Worm (Caenorhabditis elegans) whole organism, young adult: Measurements from ENCODE around the gene fbxa-81.

Source experiments
- B0261.1 ChIP-seq: sonication (generic microtip); optimal IDR thresholded peaks from 2 replicates; lab custom pipeline; 2016; ENCODE audit warnings: mild to moderate bottlenecking, missing genetic modification characterization, moderate library complexity, missing compliant biosample characterization
- F10E7.11 ChIP-seq: sonication (generic microtip); optimal IDR thresholded peaks from 2 replicates; lab custom pipeline; 2017; ENCODE audit warnings: mild to moderate bottlenecking, missing genetic modification characterization, moderate library complexity, missing compliant biosample characterization
- F33H1.4 ChIP-seq: fragments of 200-800 bp; sonication (Bioruptor generic); IDR thresholded peaks from 2 replicates; pipeline ENCODE4 v1.3.6; 2022; ENCODE audit warnings: missing genetic modification reagents, missing genetic modification characterization, missing compliant biosample characterization
- K12H6.12 ChIP-seq: fragments of 200-800 bp; sonication (Bioruptor generic); optimal IDR thresholded peaks from 2 replicates; lab custom pipeline; 2018; ENCODE audit warnings: mild to moderate bottlenecking, missing genetic modification characterization, missing compliant biosample characterization
- Y56A3A.18 ChIP-seq: fragments of 200-800 bp; sonication (Bioruptor generic); IDR thresholded peaks from 2 replicates; pipeline ENCODE4 v1.3.6; 2022; ENCODE audit warnings: missing genetic modification reagents, missing genetic modification characterization, missing compliant biosample characterization
- Y67H2A.10 ChIP-seq: fragments of 200-800 bp; sonication (Bioruptor generic); conservative IDR thresholded peaks from 2 replicates; pipeline ENCODE4 v1.3.6; 2022; ENCODE audit warnings: missing genetic modification reagents, missing genetic modification characterization, missing compliant biosample characterization
- Y95B8A.8 ChIP-seq: fragments of 200-800 bp; sonication (Bioruptor generic); IDR thresholded peaks from 2 replicates; pipeline ENCODE4 v1.3.6; 2022; ENCODE audit warnings: missing genetic modification reagents, missing genetic modification characterization, missing compliant biosample characterization
- akir-1 ChIP-seq: fragments of 200-800 bp; sonication (Bioruptor generic); optimal IDR thresholded peaks from 2 replicates; lab custom pipeline; 2018; ENCODE audit warnings: mild to moderate bottlenecking, missing genetic modification characterization, moderate library complexity, missing compliant biosample characterization
- attf-6 ChIP-seq: fragments of 200-800 bp; sonication (Bioruptor generic); IDR thresholded peaks from 2 replicates; pipeline ENCODE4 v1.3.6; 2022; ENCODE audit warnings: missing genetic modification reagents, missing genetic modification characterization, missing compliant biosample characterization
- ceh-79 ChIP-seq: sonication (generic microtip); optimal IDR thresholded peaks from 2 replicates; lab custom pipeline; 2017; ENCODE audit warnings: mild to moderate bottlenecking, missing genetic modification characterization, missing compliant biosample characterization
- chd-7 ChIP-seq: sonication (generic microtip); optimal IDR thresholded peaks from 2 replicates; lab custom pipeline; 2016; ENCODE audit warnings: mild to moderate bottlenecking, missing genetic modification characterization, moderate library complexity, missing compliant biosample characterization
- die-1 ChIP-seq: sonication (generic microtip); optimal IDR thresholded peaks from 2 replicates; lab custom pipeline; 2016; ENCODE audit warnings: missing genotype, mild to moderate bottlenecking, missing genetic modification characterization, missing compliant biosample characterization
- dox-1 ChIP-seq: fragments of 200-800 bp; sonication (Bioruptor generic); IDR thresholded peaks from 2 replicates; pipeline ENCODE4 v1.3.6; 2022; ENCODE audit warnings: missing genetic modification reagents, missing genetic modification characterization, missing compliant biosample characterization
- dpl-1 ChIP-seq: fragments of 150-350 bp; optimal IDR thresholded peaks from 2 replicates; lab custom pipeline; 2014; ENCODE audit warnings: missing biosample characterization, missing genetic modification reagents, missing genetic modification characterization
- efl-1 ChIP-seq: fragments of 150-350 bp; optimal IDR thresholded peaks from 2 replicates; lab custom pipeline; 2014; ENCODE audit warnings: missing biosample characterization, missing genetic modification reagents, missing genetic modification characterization
- egl-18 ChIP-seq: fragments of 200-800 bp; sonication (Bioruptor generic); IDR thresholded peaks from 2 replicates; pipeline ENCODE4 v1.3.6; 2022; ENCODE audit warnings: missing genetic modification reagents, missing genetic modification characterization, missing compliant biosample characterization
- gei-17 ChIP-seq: fragments of 200-800 bp; sonication (Bioruptor generic); optimal IDR thresholded peaks from 2 replicates; lab custom pipeline; 2018; ENCODE audit warnings: mild to moderate bottlenecking, missing genetic modification characterization, missing compliant biosample characterization
- hlh-12 ChIP-seq: sonication (generic microtip); optimal IDR thresholded peaks from 2 replicates; lab custom pipeline; 2016; ENCODE audit warnings: missing genetic modification characterization, missing compliant biosample characterization
- hrde-1 ChIP-seq: sonication (generic microtip); optimal IDR thresholded peaks from 2 replicates; lab custom pipeline; 2016; ENCODE audit warnings: missing genetic modification characterization, mild to moderate bottlenecking, missing compliant biosample characterization, moderate library complexity, missing genotype, missing genetic modification reagents, borderline replicate concordance
- lsl-1 ChIP-seq: fragments of 200-800 bp; sonication (Bioruptor generic); optimal IDR thresholded peaks from 2 replicates; lab custom pipeline; 2018; ENCODE audit warnings: mild to moderate bottlenecking, missing genetic modification characterization, moderate library complexity, missing compliant biosample characterization
- nfyb-1 ChIP-seq: fragments of 200-800 bp; sonication (Bioruptor generic); IDR thresholded peaks from 2 replicates; pipeline ENCODE4 v1.3.6; 2022; ENCODE audit warnings: missing genetic modification reagents, missing genetic modification characterization, missing compliant biosample characterization
- nhr-80 ChIP-seq: sonication (generic microtip); optimal IDR thresholded peaks from 2 replicates; lab custom pipeline; 2016; ENCODE audit warnings: missing genetic modification characterization, missing compliant biosample characterization
- pha-4 ChIP-seq: fragments of 150-350 bp; sonication (generic microtip); optimal IDR thresholded peaks from 2 replicates; lab custom pipeline; 2014; ENCODE audit warnings: missing biosample characterization, missing genetic modification reagents, missing genetic modification characterization
- repo-1 ChIP-seq: sonication (generic microtip); optimal IDR thresholded peaks from 2 replicates; lab custom pipeline; 2017; ENCODE audit warnings: mild to moderate bottlenecking, missing genetic modification characterization, missing compliant biosample characterization
- somi-1 ChIP-seq: fragments of 200-800 bp; sonication (Bioruptor generic); optimal IDR thresholded peaks from 2 replicates; lab custom pipeline; 2018; ENCODE audit warnings: mild to moderate bottlenecking, missing genetic modification characterization, missing compliant biosample characterization
- unc-130 ChIP-seq: sonication (generic microtip); optimal IDR thresholded peaks from 2 replicates; lab custom pipeline; 2016; ENCODE audit warnings: missing genetic modification reagents, missing genetic modification characterization, missing compliant biosample characterization
- unc-62 ChIP-seq: fragments of 150-350 bp; optimal IDR thresholded peaks from 2 replicates; lab custom pipeline; 2014; ENCODE audit warnings: missing biosample characterization, missing genetic modification reagents, missing genetic modification characterization
- xnd-1 ChIP-seq: sonication (generic microtip); optimal IDR thresholded peaks from 2 replicates; lab custom pipeline; 2016; ENCODE audit warnings: missing genotype, missing genetic modification reagents, missing genetic modification characterization, missing compliant biosample characterization
- zfh-2 ChIP-seq: fragments of 200-800 bp; sonication (Bioruptor generic); conservative IDR thresholded peaks from 2 replicates; pipeline ENCODE4 v1.3.6; 2022; ENCODE audit warnings: missing genetic modification reagents, missing genetic modification characterization, missing compliant biosample characterization
- zim-3 ChIP-seq: sonication (generic microtip); optimal IDR thresholded peaks from 2 replicates; lab custom pipeline; 2017; ENCODE audit warnings: mild to moderate bottlenecking, missing genetic modification characterization, moderate library complexity, missing compliant biosample characterization
- ztf-3 ChIP-seq: fragments of 200-800 bp; sonication (Bioruptor generic); optimal IDR thresholded peaks from 2 replicates; lab custom pipeline; 2018; ENCODE audit warnings: mild to moderate bottlenecking, missing genetic modification characterization, missing compliant biosample characterization

fbxa-81 gene

ce11 chrX:14500422-14501058 lies 41.4 kb downstream of the fbxa-81 start (continued):
- TF ChIP-seq akir-1 (no peak), dpl-1 (GFP tag; lab: Kevin White, UChicago) (no peak), dox-1 (GFP tag; lab: Robert Waterston, UW) (no peak), K12H6.12 (no peak), repo-1 (tag; lab: Kevin White, UChicago) (no peak), zfh-2 (GFP tag; lab: Robert Waterston, UW) (no peak), Y67H2A.10 (GFP tag; lab: Robert Waterston, UW) (no peak)

- TF ChIP-seq pha-4 (tag; lab: Kevin White, UChicago) (no peak), unc-62 (peak; percentile 17)
These were observed 42.0 kb downstream of the fbxa-81 start for ce11 chrX:14499830-14500409.

- no peak for TF ChIP-seq Y56A3A.18
- TF ChIP-seq nhr-80 = peak; percentile 3
These were observed 45.3 kb downstream of the fbxa-81 start for ce11 chrX:14496545-14496944.

ce11 chrX:14495785-14496184 lies 46.1 kb downstream of the fbxa-81 start, which contains the start of gene ztf-14:
ztf-14 (plus strand) TSS chrX:14496085.
- TF ChIP-seq F33H1.4 (GFP tag; lab: Robert Waterston, UW) = no peak
- no peak for TF ChIP-seq Y95B8A.8 (GFP tag; lab: Robert Waterston, UW)
- no peak for TF ChIP-seq ztf-3 (GFP tag; lab: Kevin White, UChicago)
- no peak for TF ChIP-seq gei-17
- no peak for TF ChIP-seq chd-7 (tag; lab: Kevin White, UChicago)
- TF ChIP-seq lsl-1 = no peak
- TF ChIP-seq Y67H2A.10 (GFP tag; lab: Robert Waterston, UW) = no peak
- TF ChIP-seq, all 124 proteins: peak for 0

- TF ChIP-seq F10E7.11 (tag; lab: Kevin White, UChicago) (no peak), egl-18 (0 out of 2 replicates have a peak, but pooled peaks have one; percentile 6)
These were observed 46.8 kb downstream of the fbxa-81 start for ce11 chrX:14495075-14495474.

- no peak for TF ChIP-seq hrde-1 (tag; lab: Kevin White, UChicago)
- no peak for TF ChIP-seq nfyb-1 (GFP tag; lab: Robert Waterston, UW)
- no peak for TF ChIP-seq gei-17
- no peak for TF ChIP-seq efl-1 (GFP tag; lab: Kevin White, UChicago)
- no peak for TF ChIP-seq hlh-12 (tag; lab: Kevin White, UChicago)
- TF ChIP-seq dpl-1 (GFP tag; lab: Kevin White, UChicago) = no peak
- TF ChIP-seq ceh-79 (tag; lab: Kevin White, UChicago) = no peak
- no peak for TF ChIP-seq xnd-1 (tag; lab: Kevin White, UChicago)
- no peak for TF ChIP-seq somi-1
- TF ChIP-seq zim-3 (tag; lab: Kevin White, UChicago) = no peak
- TF ChIP-seq egl-18 = no peak
- TF ChIP-seq unc-62 = no peak
- TF ChIP-seq unc-130 = no peak
- TF ChIP-seq attf-6 = no peak
- TF ChIP-seq die-1 (tag; lab: Kevin White, UChicago) = no peak
- TF ChIP-seq B0261.1 (tag; lab: Kevin White, UChicago) = no peak
These were observed 49.5 kb downstream of the fbxa-81 start for ce11 chrX:14492441-14492840.
